Worm (Caenorhabditis elegans): ENCODE results near the gene T25B2.3.

Gene T25B2.3

ce11 chrX:6175829-6176228 is at the start of gene T25B2.3:
TSS of gene T25B2.3 (plus strand) at chrX:6176129.
- TF ChIP-seq med-1 (GFP tag; optimal IDR thresholded peaks at IDR 0.05; ENCODE audit: insufficient read depth) (no peak), tab-1 (GFP tag; IDR thresholded peaks at IDR 0.05) (no peak), klf-2 (GFP tag; conservative IDR thresholded peaks at IDR 0.05) (no peak), ztf-23 (GFP tag; IDR thresholded peaks at IDR 0.05) (no peak)

DNA sequence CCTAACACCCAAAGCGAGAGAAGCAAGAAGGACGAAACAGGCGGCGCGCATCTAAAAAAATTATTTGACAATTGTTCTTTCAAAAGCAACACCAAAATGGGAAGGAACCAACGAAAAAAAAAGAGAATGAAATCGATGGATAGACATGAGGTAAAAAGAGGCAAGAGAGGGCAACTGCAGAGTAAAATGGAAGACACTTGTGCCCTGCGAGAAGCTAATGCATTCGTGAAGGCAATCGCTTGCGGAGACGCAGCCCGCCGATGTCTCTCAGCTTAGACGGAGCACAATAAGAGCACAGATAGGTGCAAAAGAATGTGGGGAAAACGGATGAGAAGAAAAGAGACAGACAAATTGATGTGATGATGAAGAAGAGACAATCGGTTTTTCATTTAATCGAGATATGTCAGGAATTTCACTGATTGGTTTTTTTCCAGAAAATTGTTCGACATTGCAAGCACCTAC is 47.7 kb upstream of the T25B2.3 start, which contains the start of gene C15H9.9:
TSS of gene C15H9.9 (minus strand) at position 51 of the 462 bp plus-strand sequence.
- no peak for TF ChIP-seq T22C8.4 (GFP tag; IDR thresholded peaks at IDR 0.05)
- TF ChIP-seq med-1 (GFP tag; optimal IDR thresholded peaks at IDR 0.05; ENCODE audit: insufficient read depth) = no peak
- no peak for TF ChIP-seq ref-1 (GFP tag; conservative IDR thresholded peaks at IDR 0.05)
- TF ChIP-seq tab-1 (GFP tag; IDR thresholded peaks at IDR 0.05) = no peak
- TF ChIP-seq flt-1 (GFP tag; IDR thresholded peaks at IDR 0.05) = no peak
- no peak for TF ChIP-seq ztf-29 (GFP tag; IDR thresholded peaks at IDR 0.05)
- TF ChIP-seq cog-1 (tag; optimal IDR thresholded peaks at IDR 0.05) = no peak
- TF ChIP-seq klf-2 (GFP tag; conservative IDR thresholded peaks at IDR 0.05) = no peak
- TF ChIP-seq ztf-23 (GFP tag; IDR thresholded peaks at IDR 0.05) = no peak

DNA sequence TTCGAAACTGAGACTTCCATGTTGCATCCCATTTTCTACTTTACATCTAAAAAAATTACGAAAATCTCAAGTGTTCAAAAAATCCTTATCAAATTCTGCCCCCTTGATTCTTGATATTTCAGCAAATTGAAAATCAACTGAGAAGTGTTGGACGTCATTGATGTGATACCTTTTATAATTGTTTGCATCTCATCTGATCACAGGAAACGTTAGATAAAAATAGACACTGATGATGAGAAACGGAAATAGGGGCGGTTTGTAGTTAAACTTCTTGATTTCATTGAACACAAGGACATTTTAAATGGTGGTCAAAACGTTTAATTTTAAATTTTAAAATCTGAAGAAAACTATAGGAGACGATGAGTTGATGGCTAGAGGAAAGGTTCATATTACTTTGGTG is 47.2 kb upstream of the T25B2.3 start:
- TF ChIP-seq flt-1 (GFP tag; IDR thresholded peaks at IDR 0.05) (no peak), ztf-29 (GFP tag; IDR thresholded peaks at IDR 0.05) (no peak), ref-1 (GFP tag; conservative IDR thresholded peaks at IDR 0.05) (no peak), tab-1 (GFP tag; IDR thresholded peaks at IDR 0.05) (no peak), cog-1 (tag; optimal IDR thresholded peaks at IDR 0.05) (no peak), med-1 (GFP tag; optimal IDR thresholded peaks at IDR 0.05; ENCODE audit: insufficient read depth) (no peak), ztf-23 (GFP tag; IDR thresholded peaks at IDR 0.05) (no peak), klf-2 (GFP tag; conservative IDR thresholded peaks at IDR 0.05) (no peak), T22C8.4 (GFP tag; IDR thresholded peaks at IDR 0.05) (no peak)

DNA sequence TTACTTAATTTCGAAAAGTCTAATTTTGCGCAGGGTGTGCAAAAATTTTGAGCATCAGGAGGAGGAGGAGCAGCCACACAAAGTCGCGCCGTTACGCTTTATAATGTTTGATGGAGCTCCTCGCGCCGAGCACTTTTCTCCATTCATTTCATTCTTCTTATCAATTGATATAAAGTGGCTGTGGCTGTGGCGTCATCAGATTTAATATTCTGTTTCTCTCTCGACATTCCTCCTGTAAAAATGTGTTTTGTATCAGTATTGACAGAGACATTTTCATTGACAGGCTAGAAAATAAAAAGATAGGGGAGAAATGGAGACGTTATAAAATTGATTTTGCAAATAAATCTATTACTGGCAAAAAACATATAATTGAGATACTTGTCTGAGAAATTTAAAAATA is 46.7 kb upstream of the T25B2.3 start:
- TF ChIP-seq cog-1 (tag; optimal IDR thresholded peaks at IDR 0.05) = no peak
- TF ChIP-seq T22C8.4 (GFP tag; IDR thresholded peaks at IDR 0.05) = no peak
- no peak for TF ChIP-seq klf-2 (GFP tag; conservative IDR thresholded peaks at IDR 0.05)
- no peak for TF ChIP-seq ztf-29 (GFP tag; IDR thresholded peaks at IDR 0.05)
- TF ChIP-seq ref-1 (GFP tag; conservative IDR thresholded peaks at IDR 0.05) = no peak
- TF ChIP-seq ztf-23 (GFP tag; IDR thresholded peaks at IDR 0.05) = 0 out of 2 replicates have a peak, but pooled peaks have one; percentile 29
- no peak for TF ChIP-seq med-1 (GFP tag; optimal IDR thresholded peaks at IDR 0.05; ENCODE audit: insufficient read depth)

DNA sequence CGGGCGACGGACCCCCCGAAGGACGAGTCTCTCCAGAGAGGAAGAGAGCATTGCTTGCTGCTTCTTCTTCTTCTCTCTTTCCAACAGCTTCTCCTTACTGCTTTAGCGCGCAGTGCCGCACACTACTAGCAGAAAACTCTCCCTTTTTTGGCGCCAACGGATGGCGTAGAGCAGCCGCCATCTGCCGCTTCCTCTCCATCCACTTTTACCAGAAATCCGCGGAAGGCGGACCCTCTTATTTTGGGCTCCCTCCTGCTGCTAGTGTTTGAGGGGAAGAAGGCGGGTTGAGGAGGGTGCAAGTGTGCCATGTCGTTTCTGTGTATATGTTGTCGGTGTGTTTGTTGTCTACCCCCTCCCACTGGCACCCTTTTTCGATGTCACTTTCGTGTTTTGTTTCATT is 41.5 kb upstream of the T25B2.3 start:
- TF ChIP-seq flt-1 (GFP tag; IDR thresholded peaks at IDR 0.05) (0 out of 2 replicates have a peak, but pooled peaks have one; percentile 34), cog-1 (tag; optimal IDR thresholded peaks at IDR 0.05) (no peak)

DNA sequence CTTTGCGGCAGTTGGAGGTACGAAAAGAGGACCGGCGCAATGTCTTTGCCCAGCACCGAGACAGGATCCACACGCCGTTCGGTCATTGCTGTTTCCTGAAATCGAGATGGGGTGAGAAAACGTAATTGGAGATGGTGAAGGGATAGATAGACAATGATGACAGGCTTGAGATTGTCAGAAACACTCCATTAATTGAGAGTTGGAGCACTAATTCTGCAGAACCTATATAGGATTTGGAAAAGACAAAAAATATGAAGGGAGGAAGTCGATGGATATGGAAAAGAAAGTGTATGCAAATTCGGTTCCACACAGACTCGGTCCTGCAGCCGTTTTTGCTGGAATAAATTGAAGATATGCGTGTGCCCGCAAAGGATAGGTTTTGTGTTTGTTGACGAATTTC is 37.7 kb upstream of the T25B2.3 start, which contains the start of gene Y72A10A.1:
TSS of gene Y72A10A.1 (minus strand) at position 101 of the 400 bp plus-strand sequence.
- TF ChIP-seq ztf-29 (GFP tag; IDR thresholded peaks at IDR 0.05) (no peak), klf-2 (GFP tag; conservative IDR thresholded peaks at IDR 0.05) (no peak), T22C8.4 (GFP tag; IDR thresholded peaks at IDR 0.05) (no peak), tab-1 (GFP tag; IDR thresholded peaks at IDR 0.05) (no peak), ref-1 (GFP tag; conservative IDR thresholded peaks at IDR 0.05) (no peak), med-1 (GFP tag; optimal IDR thresholded peaks at IDR 0.05; ENCODE audit: insufficient read depth) (no peak), ztf-23 (GFP tag; IDR thresholded peaks at IDR 0.05) (no peak), cog-1 (tag; optimal IDR thresholded peaks at IDR 0.05) (no peak), flt-1 (GFP tag; IDR thresholded peaks at IDR 0.05) (no peak)

- no peak for TF ChIP-seq flt-1 (GFP tag; IDR thresholded peaks at IDR 0.05)
- no peak for TF ChIP-seq cog-1 (tag; optimal IDR thresholded peaks at IDR 0.05)
- no peak for TF ChIP-seq tab-1 (GFP tag; IDR thresholded peaks at IDR 0.05)
- TF ChIP-seq klf-2 (GFP tag; conservative IDR thresholded peaks at IDR 0.05) = no peak
- TF ChIP-seq ztf-23 (GFP tag; IDR thresholded peaks at IDR 0.05) = no peak
- TF ChIP-seq ref-1 (GFP tag; conservative IDR thresholded peaks at IDR 0.05) = no peak
- no peak for TF ChIP-seq med-1 (GFP tag; optimal IDR thresholded peaks at IDR 0.05; ENCODE audit: insufficient read depth)
- no peak for TF ChIP-seq T22C8.4 (GFP tag; IDR thresholded peaks at IDR 0.05)
Measured at ce11 chrX:6145921-6146320, 30.0 kb upstream of the T25B2.3 start.

DNA sequence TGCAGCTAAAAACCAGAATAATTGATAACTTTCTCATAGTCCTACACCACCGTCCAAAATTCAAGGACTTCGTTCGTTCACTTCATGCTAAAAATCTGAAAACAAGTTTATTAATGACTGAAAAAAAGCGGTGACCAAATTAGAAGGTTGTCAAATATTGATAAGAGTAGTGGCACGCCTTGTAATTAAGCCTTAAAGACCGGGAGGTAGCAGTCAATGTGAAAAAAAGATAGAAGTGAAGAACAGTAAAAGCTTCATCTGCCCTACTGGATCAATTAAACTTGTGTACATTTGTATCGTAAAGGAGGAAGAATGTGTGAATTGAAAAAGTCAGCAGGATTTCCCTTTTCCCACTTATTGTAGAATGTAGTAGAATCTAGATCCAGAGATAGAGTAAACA is 25.5 kb upstream of the T25B2.3 start, which contains the start of gene tag-275:
TSS of gene tag-275 (minus strand) at position 101 of the 400 bp plus-strand sequence.
- TF ChIP-seq ztf-23 (GFP tag; IDR thresholded peaks at IDR 0.05) = no peak
- no peak for TF ChIP-seq ztf-29 (GFP tag; IDR thresholded peaks at IDR 0.05)
- no peak for TF ChIP-seq med-1 (GFP tag; optimal IDR thresholded peaks at IDR 0.05; ENCODE audit: insufficient read depth)
- no peak for TF ChIP-seq klf-2 (GFP tag; conservative IDR thresholded peaks at IDR 0.05)
- no peak for TF ChIP-seq T22C8.4 (GFP tag; IDR thresholded peaks at IDR 0.05)
- TF ChIP-seq flt-1 (GFP tag; IDR thresholded peaks at IDR 0.05) = no peak
- no peak for TF ChIP-seq ref-1 (GFP tag; conservative IDR thresholded peaks at IDR 0.05)
- no peak for TF ChIP-seq cog-1 (tag; optimal IDR thresholded peaks at IDR 0.05)
- no peak for TF ChIP-seq tab-1 (GFP tag; IDR thresholded peaks at IDR 0.05)

DNA sequence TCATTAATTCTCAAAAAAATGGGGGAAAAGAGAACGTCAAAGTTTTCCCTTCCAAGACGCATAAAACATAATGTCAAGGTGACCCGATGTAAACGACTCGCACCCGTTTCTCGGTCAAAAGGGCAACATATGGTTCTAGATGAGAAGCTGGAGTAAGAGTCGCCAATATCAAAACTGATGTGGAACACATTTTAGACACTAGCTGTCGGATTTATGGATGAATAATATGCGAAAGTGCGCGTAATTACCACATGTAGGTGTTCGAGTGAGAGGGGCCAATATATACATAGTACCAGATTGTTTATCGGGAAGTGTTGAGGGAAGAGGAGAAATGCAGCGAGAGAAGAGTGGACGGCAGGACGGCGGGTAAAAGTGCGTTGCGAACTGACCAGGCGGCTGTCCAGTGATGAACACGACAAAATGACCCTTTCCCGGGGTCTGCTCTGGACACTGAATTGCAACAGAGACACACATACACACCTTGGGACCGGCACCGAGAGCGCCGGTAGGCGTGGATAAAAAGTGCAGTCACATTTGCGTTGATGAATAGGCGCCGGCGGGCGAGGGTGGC is 24.9 kb upstream of the T25B2.3 start:
- TF ChIP-seq med-1 (GFP tag; optimal IDR thresholded peaks at IDR 0.05; ENCODE audit: insufficient read depth) (no peak), flt-1 (GFP tag; IDR thresholded peaks at IDR 0.05) (no peak)

DNA sequence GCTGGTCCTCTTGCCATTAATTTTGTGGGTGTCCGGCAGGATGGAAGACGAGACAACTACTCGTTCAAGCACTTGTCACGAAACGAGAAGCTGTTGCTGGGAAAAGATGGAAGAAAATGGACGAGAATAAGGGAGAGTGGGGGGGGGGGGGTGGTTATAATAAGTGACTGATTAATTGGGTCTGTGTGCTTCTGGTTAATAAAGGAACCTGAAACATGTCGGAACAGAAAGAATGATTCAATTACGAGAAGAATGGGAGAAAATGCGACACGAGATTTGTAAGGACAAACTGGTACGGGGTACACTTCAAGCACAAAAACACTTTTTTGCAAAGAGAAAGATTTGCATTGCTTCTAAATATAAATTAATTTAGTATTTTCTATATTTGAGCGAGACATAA is 20.5 kb upstream of the T25B2.3 start:
- no peak for TF ChIP-seq ztf-23 (GFP tag; IDR thresholded peaks at IDR 0.05)
- TF ChIP-seq cog-1 (tag; optimal IDR thresholded peaks at IDR 0.05) = no peak
- no peak for TF ChIP-seq tab-1 (GFP tag; IDR thresholded peaks at IDR 0.05)
- no peak for TF ChIP-seq flt-1 (GFP tag; IDR thresholded peaks at IDR 0.05)
- TF ChIP-seq ref-1 (GFP tag; conservative IDR thresholded peaks at IDR 0.05) = no peak
- no peak for TF ChIP-seq ztf-29 (GFP tag; IDR thresholded peaks at IDR 0.05)
- TF ChIP-seq med-1 (GFP tag; optimal IDR thresholded peaks at IDR 0.05; ENCODE audit: insufficient read depth) = no peak
- no peak for TF ChIP-seq klf-2 (GFP tag; conservative IDR thresholded peaks at IDR 0.05)
- no peak for TF ChIP-seq T22C8.4 (GFP tag; IDR thresholded peaks at IDR 0.05)
